Worm (Caenorhabditis elegans): ENCODE measurements around the gene fsn-1.

- TF ChIP-seq nhr-6 (tag; optimal IDR thresholded peaks at IDR 0.05) (no peak), ceh-16 (tag; optimal IDR thresholded peaks at IDR 0.05) (no peak), ztf-11 (tag; optimal IDR thresholded peaks at IDR 0.05) (no peak), snpc-4 (tag; optimal IDR thresholded peaks at IDR 0.05) (no peak), unc-62 (GFP tag; optimal IDR thresholded peaks at IDR 0.05) (no peak)
Observed at ce11 chrIII:4987666-4988065, 50.5 kb downstream of the fsn-1 start.
